Fruit fly (Drosophila melanogaster): Measurements from ENCODE around the gene CG8745.
A peak's percentile ranks its signal among the peaks of the same experiment; 100 is the strongest.

The CG8745 gene

DNA sequence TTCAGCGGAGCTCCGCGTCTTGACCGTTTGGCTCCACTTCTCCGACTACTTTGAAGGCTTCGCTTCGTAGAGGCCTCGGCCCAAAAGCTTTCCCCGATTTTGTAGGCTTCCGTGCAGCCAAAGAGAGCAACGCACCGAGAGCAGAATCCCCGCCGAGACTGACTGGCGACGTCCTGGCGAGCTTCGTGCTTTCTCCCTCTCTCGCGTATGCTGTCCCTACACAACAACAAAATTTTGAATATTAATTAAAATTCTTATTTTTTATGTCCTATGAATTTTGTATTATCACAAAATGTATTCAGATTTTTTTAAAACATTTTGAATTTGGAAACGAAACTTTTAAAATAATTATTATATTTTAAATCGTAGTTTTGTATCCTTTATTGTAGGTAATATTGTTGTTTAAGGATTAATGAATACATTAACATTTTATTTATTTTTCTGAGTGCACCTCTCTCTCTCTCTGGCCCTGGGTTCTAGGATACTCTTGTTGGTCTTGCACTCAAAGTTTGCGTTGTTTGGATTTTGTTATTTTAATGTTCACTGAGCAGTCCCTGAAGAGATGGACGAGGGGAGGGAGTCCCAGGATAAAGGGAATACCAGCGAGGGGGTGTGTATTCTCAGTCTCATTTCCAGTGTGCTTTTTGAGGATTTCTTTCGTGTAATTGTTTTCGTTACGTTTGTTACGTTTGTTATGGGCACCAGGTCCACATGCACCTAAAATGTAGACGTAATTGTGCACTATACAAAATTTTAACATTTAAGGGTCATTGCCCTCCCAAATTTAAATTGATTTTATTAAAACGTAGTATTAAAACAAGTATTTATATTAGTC, 36.7 kb upstream of the CG8745 start, which contains the start of gene dysc (continued):
- no peak for TF ChIP-seq jigr1 (GFP tag; IDR thresholded peaks at IDR 0.05)
- TF ChIP-seq grau (tag; optimal IDR thresholded peaks at IDR 0.05) = peak; percentile 64
- no peak for TF ChIP-seq Ada2b (GFP tag; IDR thresholded peaks at IDR 0.05)
- no peak for TF ChIP-seq CG10267 (tag; optimal IDR thresholded peaks at IDR 0.05)
- TF ChIP-seq Hsf (GFP tag; optimal IDR thresholded peaks at IDR 0.05) = no peak
- no peak for TF ChIP-seq Mrtf (GFP tag; IDR thresholded peaks at IDR 0.05)
- TF ChIP-seq toy (GFP tag; IDR thresholded peaks at IDR 0.05) = no peak
- no peak for TF ChIP-seq CG13624 (GFP tag; optimal IDR thresholded peaks at IDR 0.05)
- TF ChIP-seq CG15011 (GFP tag; optimal IDR thresholded peaks at IDR 0.05) = no peak
- no peak for TF ChIP-seq CG1529 (GFP tag; optimal IDR thresholded peaks at IDR 0.05)
- no peak for TF ChIP-seq fd96Cb (tag; optimal IDR thresholded peaks at IDR 0.05)
- no peak for TF ChIP-seq NFAT (GFP tag; IDR thresholded peaks at IDR 0.05)
- no peak for TF ChIP-seq gcm2 (GFP tag; optimal IDR thresholded peaks at IDR 0.05)
- TF ChIP-seq kni (GFP tag; optimal IDR thresholded peaks at IDR 0.05) = no peak
- no peak for TF ChIP-seq CG11696 (GFP tag; IDR thresholded peaks at IDR 0.05)
- TF ChIP-seq cas (GFP tag; IDR thresholded peaks at IDR 0.05) = no peak
- no peak for TF ChIP-seq Hmx (GFP tag; optimal IDR thresholded peaks at IDR 0.05)
- TF ChIP-seq H15 (GFP tag; IDR thresholded peaks at IDR 0.05) = no peak
- TF ChIP-seq vvl (GFP tag; IDR thresholded peaks at IDR 0.05) = no peak
- no peak for TF ChIP-seq GATAe (GFP tag; conservative IDR thresholded peaks at IDR 0.05)
- no peak for TF ChIP-seq insv (GFP tag; optimal IDR thresholded peaks at IDR 0.05)
- TF ChIP-seq knrl (GFP tag; IDR thresholded peaks at IDR 0.05; ENCODE audit: partially characterized antibody) = no peak
- no peak for TF ChIP-seq dmrt11E (tag; optimal IDR thresholded peaks at IDR 0.05)
- TF ChIP-seq Dref (GFP tag; IDR thresholded peaks at IDR 0.05) = no peak
- TF ChIP-seq ham (GFP tag; IDR thresholded peaks at IDR 0.05) = no peak
- TF ChIP-seq CG3281 (GFP tag; optimal IDR thresholded peaks at IDR 0.05) = peak; percentile 49
- no peak for TF ChIP-seq shn (GFP tag; optimal IDR thresholded peaks at IDR 0.05)
- no peak for TF ChIP-seq gsb (GFP tag; IDR thresholded peaks at IDR 0.05)
- TF ChIP-seq CG10462 (GFP tag; optimal IDR thresholded peaks at IDR 0.05) = no peak
- TF ChIP-seq unpg (GFP tag; optimal IDR thresholded peaks at IDR 0.05) = peak; percentile 30
- TF ChIP-seq D19B (GFP tag; optimal IDR thresholded peaks at IDR 0.05) = no peak
- peak; percentile 16 for TF ChIP-seq HHEX (GFP tag; optimal IDR thresholded peaks at IDR 0.05)
- no peak for TF ChIP-seq az2 (GFP tag; optimal IDR thresholded peaks at IDR 0.05)
- peak; percentile 46 for TF ChIP-seq CG12391 (tag; optimal IDR thresholded peaks at IDR 0.05)
- TF ChIP-seq ftz-f1 (GFP tag; optimal IDR thresholded peaks at IDR 0.05) = no peak
- TF ChIP-seq chm (GFP tag; IDR thresholded peaks at IDR 0.05) = no peak
- TF ChIP-seq CHES-1-like (GFP tag; optimal IDR thresholded peaks at IDR 0.05) = no peak
- no peak for TF ChIP-seq CTCF (GFP tag; optimal IDR thresholded peaks at IDR 0.05)
- no peak for TF ChIP-seq gsb-n (tag; optimal IDR thresholded peaks at IDR 0.05)
- no peak for TF ChIP-seq Mad (GFP tag; optimal IDR thresholded peaks at IDR 0.05)
- TF ChIP-seq nerfin-2 (GFP tag; IDR thresholded peaks at IDR 0.05; ENCODE audit: partially characterized antibody) = no peak
- no peak for TF ChIP-seq sima (GFP tag; optimal IDR thresholded peaks at IDR 0.05)
- TF ChIP-seq CG18619 (GFP tag; optimal IDR thresholded peaks at IDR 0.05) = peak; percentile 10
- peak; percentile 68 for TF ChIP-seq CG13424 (tag; optimal IDR thresholded peaks at IDR 0.05)
- TF ChIP-seq CG12769 (tag; optimal IDR thresholded peaks at IDR 0.05) = no peak

Data from whole organism, embryonic.